Worm (Caenorhabditis elegans) whole organism, young adult: ENCODE results near the gene golg-2.

Source experiments
- C06A6.2 ChIP-seq: fragments of 200-800 bp; sonication (Bioruptor generic); conservative IDR thresholded peaks from 2 replicates; pipeline ENCODE4 v1.3.6; 2022; ENCODE audit warnings: missing genetic modification characterization, missing compliant biosample characterization
- F22D6.2 ChIP-seq: sonication (generic microtip); optimal IDR thresholded peaks from 2 replicates; lab custom pipeline; 2016; ENCODE audit warnings: mild to moderate bottlenecking, missing genetic modification characterization, missing compliant biosample characterization
- F33H1.4 ChIP-seq: fragments of 200-800 bp; sonication (Bioruptor generic); IDR thresholded peaks from 2 replicates; pipeline ENCODE4 v1.3.6; 2022; ENCODE audit warnings: missing genetic modification reagents, missing genetic modification characterization, missing compliant biosample characterization
- F39B2.1 ChIP-seq: fragments of 200-800 bp; sonication (Bioruptor generic); IDR thresholded peaks from 2 replicates; pipeline ENCODE4 v1.3.6; 2022; ENCODE audit warnings: missing genetic modification reagents, missing genetic modification characterization, missing compliant biosample characterization
- T07F8.4 ChIP-seq: sonication (generic microtip); optimal IDR thresholded peaks from 2 replicates; lab custom pipeline; 2016; ENCODE audit warnings: mild to moderate bottlenecking, missing genetic modification characterization, moderate library complexity, missing compliant biosample characterization
- Y53F4B.3 ChIP-seq: fragments of 200-800 bp; sonication (Bioruptor generic); IDR thresholded peaks from 2 replicates; pipeline ENCODE4 v1.3.6; 2022; ENCODE audit warnings: missing genetic modification reagents, missing genetic modification characterization, missing compliant biosample characterization
- Y67H2A.10 ChIP-seq: fragments of 200-800 bp; sonication (Bioruptor generic); conservative IDR thresholded peaks from 2 replicates; pipeline ENCODE4 v1.3.6; 2022; ENCODE audit warnings: missing genetic modification reagents, missing genetic modification characterization, missing compliant biosample characterization
- attf-3 ChIP-seq: fragments of 200-800 bp; sonication (Bioruptor generic); conservative IDR thresholded peaks from 2 replicates; pipeline ENCODE4 v1.3.6; 2022; ENCODE audit warnings: missing genetic modification reagents, missing genetic modification characterization, missing compliant biosample characterization
- attf-6 ChIP-seq: fragments of 200-800 bp; sonication (Bioruptor generic); IDR thresholded peaks from 2 replicates; pipeline ENCODE4 v1.3.6; 2022; ENCODE audit warnings: missing genetic modification reagents, missing genetic modification characterization, missing compliant biosample characterization
- cebp-1 ChIP-seq, 2 experiments: fragments of 200-800 bp in 1 of 2; sonication (Bioruptor generic) in 1 of 2; sonication (generic microtip) in 1 of 2; IDR thresholded peaks in 1 of 2; optimal IDR thresholded peaks in 1 of 2; 2 replicates each; pipeline versions ENCODE4 v1.3.6 to Lab custom; 2017 to 2022; ENCODE audit warnings: missing compliant biosample characterization in 2 of 2, missing genetic modification characterization in 2 of 2, mild to moderate bottlenecking in 1 of 2, missing genetic modification reagents in 1 of 2, moderate library complexity in 1 of 2
- ceh-40 ChIP-seq: fragments of 200-800 bp; sonication (Bioruptor generic); IDR thresholded peaks from 2 replicates; pipeline ENCODE4 v1.3.6; 2022; ENCODE audit warnings: missing genetic modification characterization, missing compliant biosample characterization
- ceh-91 ChIP-seq: fragments of 200-800 bp; sonication (Bioruptor generic); IDR thresholded peaks from 2 replicates; pipeline ENCODE4 v1.3.6; 2022; ENCODE audit warnings: missing genetic modification reagents, missing genetic modification characterization, missing compliant biosample characterization
- die-1 ChIP-seq: sonication (generic microtip); optimal IDR thresholded peaks from 2 replicates; lab custom pipeline; 2016; ENCODE audit warnings: missing genotype, mild to moderate bottlenecking, missing genetic modification characterization, missing compliant biosample characterization
- dox-1 ChIP-seq: fragments of 200-800 bp; sonication (Bioruptor generic); IDR thresholded peaks from 2 replicates; pipeline ENCODE4 v1.3.6; 2022; ENCODE audit warnings: missing genetic modification reagents, missing genetic modification characterization, missing compliant biosample characterization
- egrh-3 ChIP-seq: fragments of 200-800 bp; sonication (Bioruptor generic); IDR thresholded peaks from 2 replicates; pipeline ENCODE4 v1.3.6; 2022; ENCODE audit warnings: missing genetic modification reagents, missing genetic modification characterization, missing compliant biosample characterization
- fkh-3 ChIP-seq: sonication (generic microtip); optimal IDR thresholded peaks from 2 replicates; lab custom pipeline; 2016; ENCODE audit warnings: mild to moderate bottlenecking, missing genetic modification characterization, missing compliant biosample characterization
- let-526 ChIP-seq: fragments of 200-800 bp; sonication (Bioruptor generic); IDR thresholded peaks from 2 replicates; pipeline ENCODE4 v1.3.6; 2022; ENCODE audit warnings: missing genetic modification reagents, missing genetic modification characterization, missing compliant biosample characterization
- lir-1 ChIP-seq: fragments of 200-800 bp; sonication (Bioruptor generic); conservative IDR thresholded peaks from 2 replicates; pipeline ENCODE4 v1.3.6; 2022; ENCODE audit warnings: missing genetic modification reagents, missing genetic modification characterization, missing compliant biosample characterization
- madf-8 ChIP-seq: fragments of 200-800 bp; sonication (Bioruptor generic); conservative IDR thresholded peaks from 2 replicates; pipeline ENCODE4 v1.3.6; 2022; ENCODE audit warnings: missing genetic modification reagents, missing genetic modification characterization, missing compliant biosample characterization
- mcd-1 ChIP-seq: fragments of 200-800 bp; sonication (Bioruptor generic); IDR thresholded peaks from 2 replicates; pipeline ENCODE4 v1.3.6; 2022; ENCODE audit warnings: missing genetic modification reagents, missing genetic modification characterization, missing compliant biosample characterization
- mes-4 ChIP-seq: sonication (generic microtip); optimal IDR thresholded peaks from 2 replicates; lab custom pipeline; 2016; ENCODE audit warnings: missing genotype, missing genetic modification characterization, missing compliant biosample characterization
- nfyb-1 ChIP-seq: fragments of 200-800 bp; sonication (Bioruptor generic); IDR thresholded peaks from 2 replicates; pipeline ENCODE4 v1.3.6; 2022; ENCODE audit warnings: missing genetic modification reagents, missing genetic modification characterization, missing compliant biosample characterization
- nhr-120 ChIP-seq: fragments of 200-800 bp; sonication (Bioruptor generic); IDR thresholded peaks from 2 replicates; pipeline ENCODE4 v1.3.6; 2022; ENCODE audit warnings: missing genetic modification characterization, missing compliant biosample characterization
- nhr-27 ChIP-seq: fragments of 200-800 bp; sonication (Bioruptor generic); optimal IDR thresholded peaks from 2 replicates; lab custom pipeline; 2018; ENCODE audit warnings: mild to moderate bottlenecking, missing genetic modification characterization, moderate library complexity, missing compliant biosample characterization
- nhr-80 ChIP-seq: sonication (generic microtip); optimal IDR thresholded peaks from 2 replicates; lab custom pipeline; 2016; ENCODE audit warnings: missing genetic modification characterization, missing compliant biosample characterization
- rcor-1 ChIP-seq: fragments of 200-800 bp; sonication (Bioruptor generic); IDR thresholded peaks from 2 replicates; pipeline ENCODE4 v1.3.6; 2022; ENCODE audit warnings: missing genetic modification reagents, missing genetic modification characterization, missing compliant biosample characterization
- rec-8 ChIP-seq, 2 experiments: sonication (generic microtip); optimal IDR thresholded peaks; 2 replicates each; lab custom pipeline; 2016; ENCODE audit warnings: mild to moderate bottlenecking in 2 of 2, missing genetic modification characterization in 2 of 2, missing genetic modification reagents in 2 of 2, missing genotype in 2 of 2, missing biosample characterization in 1 of 2, missing compliant biosample characterization in 1 of 2, moderate library complexity in 1 of 2
- snpc-1.1 ChIP-seq: sonication (generic microtip); optimal IDR thresholded peaks from 2 replicates; lab custom pipeline; 2017; ENCODE audit warnings: missing genetic modification characterization, mild to moderate bottlenecking, missing compliant biosample characterization, antibody characterized with exemption, moderate library complexity, missing genotype, missing genetic modification reagents; ENCODE audit not compliant: insufficient read depth
- tbp1 ChIP-seq: fragments of 200-800 bp; sonication (Bioruptor generic); optimal IDR thresholded peaks from 2 replicates; lab custom pipeline; 2018; ENCODE audit warnings: mild to moderate bottlenecking, missing genetic modification characterization, missing compliant biosample characterization
- unc-130 ChIP-seq: sonication (generic microtip); optimal IDR thresholded peaks from 2 replicates; lab custom pipeline; 2016; ENCODE audit warnings: missing genetic modification reagents, missing genetic modification characterization, missing compliant biosample characterization
- ztf-22 ChIP-seq: fragments of 200-800 bp; sonication (Bioruptor generic); optimal IDR thresholded peaks from 2 replicates; lab custom pipeline; 2018; ENCODE audit warnings: mild to moderate bottlenecking, missing genetic modification characterization, moderate library complexity, missing compliant biosample characterization
- ztf-25 ChIP-seq: fragments of 200-800 bp; sonication (Bioruptor generic); IDR thresholded peaks from 2 replicates; pipeline ENCODE4 v1.3.6; 2022; ENCODE audit warnings: missing genetic modification reagents, missing genetic modification characterization, missing compliant biosample characterization
- ztf-26 ChIP-seq: sonication (generic microtip); optimal IDR thresholded peaks from 2 replicates; lab custom pipeline; 2017; ENCODE audit warnings: missing genetic modification characterization, missing compliant biosample characterization

Gene golg-2

DNA sequence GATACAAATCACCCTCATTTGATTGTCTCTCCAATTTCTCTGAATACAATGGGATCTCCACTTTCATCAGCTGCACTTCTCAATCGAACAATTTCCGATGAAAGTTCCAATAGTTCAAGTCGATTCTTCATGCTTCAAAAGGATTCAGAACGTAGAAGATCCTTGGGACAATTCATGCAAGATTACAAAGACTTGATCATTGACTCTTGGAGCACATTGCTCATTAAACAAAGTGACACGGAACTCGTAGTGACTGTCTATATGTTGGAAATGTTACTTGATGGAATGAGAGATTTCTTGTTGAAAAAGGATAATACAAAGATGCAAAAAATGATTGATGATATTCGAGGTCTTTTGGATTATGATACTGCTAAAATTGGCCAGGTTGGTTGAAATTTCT is 11.9 kb downstream of the golg-2 start:
- TF ChIP-seq unc-130 (GFP tag; lab: Kevin White, UChicago) (no peak), rec-8 (tag; optimal IDR thresholded peaks at IDR 0.05; lab: Kevin White, UChicago) (no peak), nhr-27 (tag; lab: Kevin White, UChicago) (no peak), tbp1 (GFP tag; lab: Kevin White, UChicago) (no peak), F33H1.4 (no peak), mcd-1 (GFP tag; lab: Robert Waterston, UW) (no peak), Y67H2A.10 (GFP tag; lab: Robert Waterston, UW) (no peak), snpc-1.1 (tag; lab: Kevin White, UChicago) (no peak), egrh-3 (GFP tag; lab: Robert Waterston, UW) (no peak), T07F8.4 (tag; lab: Kevin White, UChicago) (no peak), dox-1 (GFP tag; lab: Robert Waterston, UW) (no peak), F39B2.1 (GFP tag; lab: Robert Waterston, UW) (no peak), Y53F4B.3 (GFP tag; lab: Robert Waterston, UW) (no peak), madf-8 (GFP tag; lab: Robert Waterston, UW) (no peak), die-1 (no peak)
- TF ChIP-seq, all 124 proteins: peak for 0

DNA sequence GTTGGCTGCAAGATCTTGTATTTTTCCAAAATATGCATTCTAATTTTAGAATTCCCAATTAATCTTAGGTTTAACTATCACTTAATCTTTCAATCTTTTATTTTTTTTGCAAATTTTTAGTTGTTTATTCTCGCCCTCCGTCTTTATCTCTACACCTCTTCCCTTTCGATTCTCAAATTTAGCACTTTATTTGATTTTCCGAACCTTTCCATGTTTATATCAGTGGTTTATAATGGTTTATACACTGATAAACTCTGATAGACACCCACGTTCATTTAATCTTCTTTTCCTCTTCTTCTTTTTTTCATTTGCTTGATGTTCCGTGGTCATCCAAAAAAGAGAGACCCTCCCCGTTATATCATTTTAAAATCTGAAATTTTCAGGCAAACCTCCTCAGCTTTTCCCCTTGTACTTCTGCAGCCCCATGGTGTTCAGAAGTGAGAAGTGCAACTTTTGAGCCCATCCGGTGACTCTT is 17.5 kb downstream of the golg-2 start, which contains the start of the genes nsy-1 and F59A6.13:
TSS of gene nsy-1 (plus strand) at position 377 of the 475 bp plus-strand sequence.
TSS of gene F59A6.13 (plus strand) at position 425 of the 475 bp plus-strand sequence.
- TF ChIP-seq nhr-80 (tag; lab: Kevin White, UChicago) (peak; percentile 59), F22D6.2 (tag; lab: Kevin White, UChicago) (no peak)
- TF ChIP-seq, all 124 proteins: peak for 1

DNA sequence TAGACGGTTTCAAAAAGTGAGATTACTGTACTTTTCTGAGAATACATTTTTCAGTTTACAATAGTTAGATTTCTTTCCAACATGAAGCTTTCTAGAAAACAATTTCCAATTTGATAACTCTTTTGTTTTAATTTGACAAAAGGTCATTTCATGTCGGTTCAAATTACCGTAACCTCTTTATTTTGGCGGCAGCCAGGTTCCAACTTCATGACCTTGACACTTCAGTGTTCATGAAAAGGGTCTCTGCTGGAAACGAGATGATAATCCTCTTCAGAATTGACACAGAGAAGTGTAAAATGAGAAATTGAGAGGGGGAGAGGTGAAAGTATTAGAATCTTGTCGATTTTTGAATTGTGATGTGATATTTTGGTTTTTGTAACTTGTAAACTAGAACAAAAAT is 18.4 kb downstream of the golg-2 start:
- TF ChIP-seq mes-4 (tag; lab: Kevin White, UChicago) (no peak), nhr-120 (GFP tag; lab: Robert Waterston, UW) (no peak), C06A6.2 (GFP tag; lab: Robert Waterston, UW) (no peak), Y67H2A.10 (GFP tag; lab: Robert Waterston, UW) (no peak), attf-6 (GFP tag; lab: Robert Waterston, UW) (no peak), egrh-3 (GFP tag; lab: Robert Waterston, UW) (no peak), F39B2.1 (GFP tag; lab: Robert Waterston, UW) (no peak), lir-1 (GFP tag; lab: Robert Waterston, UW) (no peak), ceh-91 (GFP tag; lab: Robert Waterston, UW) (no peak), cebp-1 (GFP tag; IDR thresholded peaks at IDR 0.05; lab: Robert Waterston, UW) (no peak), cebp-1 (tag; optimal IDR thresholded peaks at IDR 0.05; lab: Kevin White, UChicago) (no peak), F22D6.2 (tag; lab: Kevin White, UChicago) (no peak), ztf-22 (no peak), ceh-40 (no peak), Y53F4B.3 (GFP tag; lab: Robert Waterston, UW) (no peak), ztf-26 (tag; lab: Kevin White, UChicago) (no peak)

DNA sequence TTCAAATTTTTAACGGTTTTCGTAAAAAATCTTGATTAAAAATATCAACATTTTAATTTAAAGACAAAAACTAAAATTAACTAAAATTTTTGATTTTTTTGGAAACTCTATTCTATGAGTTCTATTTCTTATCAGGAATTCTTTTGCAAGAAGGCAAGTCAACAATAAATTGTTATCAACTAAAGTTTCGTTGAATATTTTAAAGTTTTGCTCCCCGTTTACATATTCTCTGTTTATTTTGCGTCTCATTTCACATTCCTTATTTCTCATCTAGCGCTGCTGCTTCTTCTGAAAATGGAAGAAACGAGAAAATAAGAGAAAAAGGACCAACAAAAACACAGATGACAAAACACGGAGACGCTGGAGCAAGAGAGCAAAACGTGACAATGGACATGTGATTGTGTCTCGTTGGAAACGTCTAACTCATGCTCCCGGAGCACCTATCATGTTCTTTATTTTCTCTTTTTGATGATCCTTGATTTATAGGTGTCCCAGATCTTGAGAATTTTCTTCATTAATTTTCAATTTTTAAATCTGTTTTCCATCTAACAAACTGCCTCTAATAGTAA is 19.3 kb downstream of the golg-2 start:
- TF ChIP-seq attf-6 (GFP tag; lab: Robert Waterston, UW), result no peak
- no peak for TF ChIP-seq nfyb-1
- TF ChIP-seq nhr-27 (tag; lab: Kevin White, UChicago), result no peak
- TF ChIP-seq let-526, result 0 out of 2 replicates have a peak, but pooled peaks have one; percentile 23
- no peak for TF ChIP-seq attf-3
- no peak for TF ChIP-seq dox-1 (GFP tag; lab: Robert Waterston, UW)
- TF ChIP-seq ztf-25 (GFP tag; lab: Robert Waterston, UW), result no peak
- TF ChIP-seq rcor-1 (GFP tag; lab: Robert Waterston, UW), result no peak
- TF ChIP-seq nhr-80 (tag; lab: Kevin White, UChicago), result peak; percentile 12
- no peak for TF ChIP-seq fkh-3 (tag; lab: Kevin White, UChicago)
- no peak for TF ChIP-seq Y53F4B.3 (GFP tag; lab: Robert Waterston, UW)
